Worm (Caenorhabditis elegans) whole organism, L1 larva: ENCODE data around the gene F45E12.6.
A peak's percentile ranks its signal among the peaks of the same experiment; 100 is the strongest.

Experiments used
- C16A3.4 ChIP-seq: fragments of 150-350 bp; optimal IDR thresholded peaks from 2 replicates; lab custom pipeline; 2014; ENCODE audit warnings: missing biosample characterization, missing genetic modification characterization
- Y116A8C.19 ChIP-seq: sonication (generic microtip); optimal IDR thresholded peaks from 2 replicates; lab custom pipeline; 2016; ENCODE audit warnings: missing compliant biosample characterization, missing genetic modification characterization, borderline replicate concordance
- aha-1 ChIP-seq: fragments of 150-350 bp; optimal IDR thresholded peaks from 2 replicates; lab custom pipeline; 2014; ENCODE audit warnings: missing biosample characterization, missing genetic modification characterization
- aly-2 ChIP-seq: fragments of 150-350 bp; optimal IDR thresholded peaks from 2 replicates; lab custom pipeline; 2014; ENCODE audit warnings: missing biosample characterization, missing genetic modification characterization
- ama-1 ChIP-seq: fragments of 150-350 bp; optimal IDR thresholded peaks from 2 replicates; lab custom pipeline; 2014
- blmp-1 ChIP-seq: fragments of 150-350 bp; optimal IDR thresholded peaks from 2 replicates; lab custom pipeline; 2014; ENCODE audit warnings: missing biosample characterization, missing genetic modification characterization
- ceh-8 ChIP-seq: fragments of 200-800 bp; sonication (Bioruptor generic); optimal IDR thresholded peaks from 2 replicates; lab custom pipeline; 2018; ENCODE audit warnings: mild to moderate bottlenecking, missing genetic modification characterization, moderate library complexity, missing compliant biosample characterization
- ceh-82 ChIP-seq, 3 experiments: fragments of 150-350 bp in 1 of 3; sonication (generic microtip) in 2 of 3; optimal IDR thresholded peaks; 2 replicates each; lab custom pipeline; 2014 to 2017; ENCODE audit warnings: missing biosample characterization in 3 of 3, missing genetic modification characterization in 3 of 3
- efl-1 ChIP-seq, 4 experiments: fragments of 150-350 bp; optimal IDR thresholded peaks in 3 of 4; peaks in 1 of 4; 1 replicate in 1 of 4; 2 replicates in 3 of 4; lab custom pipeline; 2014; ENCODE audit warnings: missing biosample characterization in 2 of 4, missing genetic modification characterization in 2 of 4, missing genetic modification reagents in 2 of 4
- egl-27 ChIP-seq, 2 experiments: fragments of 150-350 bp in 1 of 2; sonication (generic microtip); optimal IDR thresholded peaks; 3 replicates each; lab custom pipeline; 2017 to 2018; ENCODE audit warnings: missing biosample characterization in 2 of 2, missing genetic modification characterization in 2 of 2, missing genetic modification reagents in 2 of 2
- elt-2 ChIP-seq: sonication (generic microtip); optimal IDR thresholded peaks from 2 replicates; lab custom pipeline; 2016; ENCODE audit warnings: missing genetic modification characterization, mild to moderate bottlenecking, inconsistent platforms, missing compliant biosample characterization, missing genetic modification reagents
- ets-5 ChIP-seq: fragments of 200-800 bp; sonication (Bioruptor generic); IDR thresholded peaks from 2 replicates; pipeline ENCODE4 v1.3.6; 2022; ENCODE audit warnings: missing genetic modification characterization, missing compliant biosample characterization
- fkh-10 ChIP-seq: sonication (generic microtip); optimal IDR thresholded peaks from 2 replicates; lab custom pipeline; 2017; ENCODE audit warnings: missing biosample characterization, missing genetic modification reagents, missing genetic modification characterization
- fkh-4 ChIP-seq: sonication (generic microtip); optimal IDR thresholded peaks from 2 replicates; lab custom pipeline; 2016; ENCODE audit warnings: missing compliant biosample characterization, missing genetic modification characterization, borderline replicate concordance
- fkh-8 ChIP-seq: sonication (generic microtip); optimal IDR thresholded peaks from 2 replicates; lab custom pipeline; 2016; ENCODE audit warnings: mild to moderate bottlenecking, missing genetic modification characterization, missing compliant biosample characterization
- hlh-4 ChIP-seq: sonication (generic microtip); optimal IDR thresholded peaks from 2 replicates; lab custom pipeline; 2016; ENCODE audit warnings: mild to moderate bottlenecking, missing genetic modification characterization, missing compliant biosample characterization
- isw-1 ChIP-seq: fragments of 200-800 bp; sonication (Bioruptor generic); IDR thresholded peaks from 2 replicates; pipeline ENCODE4 v1.3.6; 2022; ENCODE audit warnings: missing genetic modification characterization, missing compliant biosample characterization
- jun-1 ChIP-seq: fragments of 150-350 bp; optimal IDR thresholded peaks from 2 replicates; lab custom pipeline; 2014; ENCODE audit warnings: missing biosample characterization, missing genetic modification reagents, missing genetic modification characterization
- lin-13 ChIP-seq: fragments of 150-350 bp; optimal IDR thresholded peaks from 2 replicates; lab custom pipeline; 2014; ENCODE audit warnings: missing biosample characterization, missing genetic modification reagents, missing genetic modification characterization
- lin-14 ChIP-seq: fragments of 200-800 bp; sonication (Bioruptor generic); optimal IDR thresholded peaks from 2 replicates; lab custom pipeline; 2018; ENCODE audit warnings: mild to moderate bottlenecking, missing genetic modification characterization, moderate library complexity, missing compliant biosample characterization
- lin-15B ChIP-seq: fragments of 150-350 bp; sonication (generic microtip); optimal IDR thresholded peaks from 3 replicates; lab custom pipeline; 2014; ENCODE audit warnings: missing biosample characterization, missing genetic modification characterization
- lin-39 ChIP-seq: fragments of 150-350 bp; optimal IDR thresholded peaks from 2 replicates; lab custom pipeline; 2014; ENCODE audit warnings: missing biosample characterization, missing genetic modification reagents, missing genetic modification characterization
- lir-3 ChIP-seq: sonication (generic microtip); optimal IDR thresholded peaks from 2 replicates; lab custom pipeline; 2016; ENCODE audit warnings: mild to moderate bottlenecking, missing genetic modification characterization, moderate library complexity, missing compliant biosample characterization; ENCODE audit not compliant: poor library complexity
- mab-9 ChIP-seq: fragments of 200-800 bp; sonication (Bioruptor generic); IDR thresholded peaks from 2 replicates; pipeline ENCODE4 v1.3.6; 2022; ENCODE audit warnings: missing genetic modification reagents, missing genetic modification characterization, missing compliant biosample characterization
- mdl-1 ChIP-seq, 2 experiments: fragments of 150-350 bp; optimal IDR thresholded peaks; 2 replicates each; lab custom pipeline; 2014 to 2017; ENCODE audit warnings: missing biosample characterization in 2 of 2, missing genetic modification characterization in 2 of 2, inconsistent platforms in 1 of 2
- nhr-11 ChIP-seq: fragments of 150-350 bp; optimal IDR thresholded peaks from 2 replicates; lab custom pipeline; 2014; ENCODE audit warnings: missing biosample characterization, missing genetic modification characterization
- nhr-19 ChIP-seq: fragments of 200-800 bp; sonication (Bioruptor generic); conservative IDR thresholded peaks from 2 replicates; pipeline ENCODE4 v1.3.6; 2022; ENCODE audit warnings: missing genetic modification characterization, missing compliant biosample characterization
- nhr-20 ChIP-seq: sonication (generic microtip); optimal IDR thresholded peaks from 2 replicates; lab custom pipeline; 2016; ENCODE audit warnings: mild to moderate bottlenecking, missing genetic modification characterization, missing compliant biosample characterization
- nhr-237 ChIP-seq: fragments of 150-350 bp; optimal IDR thresholded peaks from 2 replicates; lab custom pipeline; 2014; ENCODE audit warnings: missing biosample characterization, missing genetic modification characterization
- nhr-47 ChIP-seq: sonication (generic microtip); optimal IDR thresholded peaks from 2 replicates; lab custom pipeline; 2016; ENCODE audit warnings: mild to moderate bottlenecking, missing genetic modification characterization, moderate library complexity, missing compliant biosample characterization
- nhr-77 ChIP-seq: fragments of 150-350 bp; optimal IDR thresholded peaks from 2 replicates; lab custom pipeline; 2014; ENCODE audit warnings: missing biosample characterization, missing genetic modification characterization
- nhr-85 ChIP-seq: sonication (generic microtip); peaks from one replicate; lab custom pipeline; 2016; ENCODE audit warnings: missing genetic modification characterization, inconsistent platforms, missing compliant biosample characterization
- nhr-90 ChIP-seq: sonication (generic microtip); optimal IDR thresholded peaks from 2 replicates; lab custom pipeline; 2016; ENCODE audit warnings: mild to moderate bottlenecking, missing genetic modification characterization, missing compliant biosample characterization; ENCODE audit not compliant: poor library complexity
- pag-3 ChIP-seq: sonication (generic microtip); optimal IDR thresholded peaks from 2 replicates; lab custom pipeline; 2017; ENCODE audit warnings: missing genetic modification characterization, mild to moderate bottlenecking, missing compliant biosample characterization, antibody characterized with exemption, borderline replicate concordance; ENCODE audit not compliant: insufficient read depth
- pax-3 ChIP-seq: fragments of 200-800 bp; sonication (Bioruptor generic); optimal IDR thresholded peaks from 2 replicates; lab custom pipeline; 2018; ENCODE audit warnings: mild to moderate bottlenecking, missing genetic modification characterization, moderate library complexity, missing compliant biosample characterization
- rnt-1 ChIP-seq: sonication (generic microtip); optimal IDR thresholded peaks from 2 replicates; lab custom pipeline; 2016; ENCODE audit warnings: mild to moderate bottlenecking, missing genetic modification characterization, moderate library complexity, missing compliant biosample characterization
- skn-1 ChIP-seq: fragments of 150-350 bp; optimal IDR thresholded peaks from 2 replicates; lab custom pipeline; 2014; ENCODE audit warnings: missing biosample characterization, missing genetic modification characterization
- sox-4 ChIP-seq: sonication (generic microtip); optimal IDR thresholded peaks from 2 replicates; lab custom pipeline; 2016; ENCODE audit warnings: missing genetic modification characterization, missing compliant biosample characterization
- sptf-1 ChIP-seq: fragments of 150-350 bp; optimal IDR thresholded peaks from 2 replicates; lab custom pipeline; 2014; ENCODE audit warnings: missing biosample characterization, missing genetic modification characterization
- sup-37 ChIP-seq: fragments of 200-800 bp; sonication (Bioruptor generic); optimal IDR thresholded peaks from 2 replicates; lab custom pipeline; 2018; ENCODE audit warnings: mild to moderate bottlenecking, missing genetic modification characterization, missing compliant biosample characterization
- swsn-7 ChIP-seq: sonication (generic microtip); optimal IDR thresholded peaks from 2 replicates; lab custom pipeline; 2016; ENCODE audit warnings: missing genetic modification characterization, missing compliant biosample characterization
- tbx-2 ChIP-seq: sonication (generic microtip); optimal IDR thresholded peaks from 2 replicates; lab custom pipeline; 2016; ENCODE audit warnings: missing genetic modification characterization, missing compliant biosample characterization
- unc-30 ChIP-seq: sonication (generic microtip); optimal IDR thresholded peaks from 2 replicates; lab custom pipeline; 2017; ENCODE audit warnings: missing biosample characterization, missing genetic modification characterization
- unc-62 ChIP-seq: fragments of 150-350 bp; optimal IDR thresholded peaks from 2 replicates; lab custom pipeline; 2014; ENCODE audit warnings: missing biosample characterization, missing genetic modification reagents, missing genetic modification characterization
- unc-86 ChIP-seq: sonication (generic microtip); optimal IDR thresholded peaks from 2 replicates; lab custom pipeline; 2016; ENCODE audit warnings: missing genetic modification characterization, missing compliant biosample characterization
- xbp-1 ChIP-seq: sonication (generic microtip); optimal IDR thresholded peaks from 2 replicates; lab custom pipeline; 2016; ENCODE audit warnings: missing genetic modification characterization, missing compliant biosample characterization
- zip-4 ChIP-seq: fragments of 200-800 bp; sonication (Bioruptor generic); optimal IDR thresholded peaks from 2 replicates; lab custom pipeline; 2018; ENCODE audit warnings: mild to moderate bottlenecking, missing genetic modification characterization, moderate library complexity, missing compliant biosample characterization
- ztf-11 ChIP-seq, 2 experiments: sonication (generic microtip); optimal IDR thresholded peaks; 2 replicates each; lab custom pipeline; 2016 to 2017; ENCODE audit warnings: missing genetic modification characterization in 2 of 2, missing biosample characterization in 1 of 2, missing compliant biosample characterization in 1 of 2

Gene F45E12.6

ce11 chrII:7287709-7288108, 26.3 kb downstream of the F45E12.6 start (continued):
- TF ChIP-seq nhr-90 (tag; lab: Kevin White, UChicago) (peak; percentile 47), lin-15B (no peak), hlh-4 (no peak), zip-4 (GFP tag; lab: Kevin White, UChicago) (peak; percentile 14), unc-30 (no peak), egl-27 (tag; optimal IDR thresholded peaks at IDR 0.05; lab: Kevin White, UChicago) (no peak), xbp-1 (tag; lab: Kevin White, UChicago) (no peak), unc-62 (GFP tag; lab: Kevin White, UChicago) (no peak), lin-39 (tag; lab: Kevin White, UChicago) (no peak), efl-1 (optimal IDR thresholded peaks at IDR 0.05; lab: Kevin White, UChicago) (no peak), efl-1 (GFP tag; optimal IDR thresholded peaks at IDR 0.05 in 1 of 2; lab: Kevin White, UChicago) (peak in 1 of 2 experiments; percentile 82), nhr-85 (tag; lab: Kevin White, UChicago) (peak; percentile 77), skn-1 (tag; lab: Kevin White, UChicago) (peak; percentile 0), nhr-19 (peak; percentile 47), aly-2 (tag; lab: Kevin White, UChicago) (no peak), mab-9 (GFP tag; lab: Robert Waterston, UW) (no peak), sptf-1 (tag; lab: Kevin White, UChicago) (no peak), jun-1 (tag; lab: Kevin White, UChicago) (no peak), elt-2 (tag; lab: Kevin White, UChicago) (peak; percentile 53), fkh-8 (tag; lab: Kevin White, UChicago) (no peak), ceh-8 (GFP tag; lab: Kevin White, UChicago) (no peak), tbx-2 (tag; lab: Kevin White, UChicago) (no peak), blmp-1 (peak; percentile 37), fkh-10 (GFP tag; lab: Kevin White, UChicago) (no peak), nhr-77 (tag; lab: Kevin White, UChicago) (no peak), ztf-11 (tag; optimal IDR thresholded peaks at IDR 0.05; lab: Kevin White, UChicago) (no peak), nhr-11 (no peak), isw-1 (GFP tag; lab: Robert Waterston, UW) (no peak), mdl-1 (tag; optimal IDR thresholded peaks at IDR 0.05; lab: Kevin White, UChicago) (no peak), aha-1 (tag; lab: Kevin White, UChicago) (no peak), ama-1 (lab: Kevin White, UChicago) (no peak), pag-3 (tag; lab: Kevin White, UChicago) (no peak), sup-37 (no peak), pax-3 (tag; lab: Kevin White, UChicago) (no peak), unc-86 (tag; lab: Kevin White, UChicago) (no peak), swsn-7 (tag; lab: Kevin White, UChicago) (no peak), ceh-82 (tag; optimal IDR thresholded peaks at IDR 0.05; lab: Kevin White, UChicago) (no peak), lin-13 (GFP tag; lab: Kevin White, UChicago) (no peak), nhr-20 (peak; percentile 68), fkh-4 (no peak), lin-14 (GFP tag; lab: Kevin White, UChicago) (peak; percentile 59), C16A3.4 (tag; lab: Kevin White, UChicago) (peak; percentile 8), Y116A8C.19 (tag; lab: Kevin White, UChicago) (no peak), lir-3 (tag; lab: Kevin White, UChicago) (no peak), nhr-47 (tag; lab: Kevin White, UChicago) (no peak), nhr-237 (tag; lab: Kevin White, UChicago) (no peak), ets-5 (GFP tag; lab: Robert Waterston, UW) (no peak), sox-4 (tag; lab: Kevin White, UChicago) (no peak), rnt-1 (no peak)
- TF ChIP-seq, all 84 proteins: peak for 13
